Fruit fly (Drosophila melanogaster) whole organism, embryonic: ENCODE results near the gene PCNA2.

ENCODE experiments used
- Atf-2 ChIP-seq: fragments of 200-800 bp; sonication (Bioruptor generic); optimal IDR thresholded peaks from 2 replicates; lab custom pipeline; 2016; ENCODE audit warnings: missing biosample characterization, missing genetic modification characterization
- Atf6 ChIP-seq: fragments of 200-800 bp; sonication (Bioruptor generic); IDR thresholded peaks from 2 replicates; pipeline ENCODE4 v1.3.6; 2022; ENCODE audit warnings: missing biosample characterization, missing genetic modification characterization
- B-H1 ChIP-seq: fragments of 200-800 bp; sonication (Bioruptor generic); IDR thresholded peaks from 3 replicates; pipeline ENCODE4 v1.3.6; 2022; ENCODE audit warnings: missing biosample characterization, missing genetic modification characterization
- CG10654 ChIP-seq: fragments of 200-800 bp; sonication (Bioruptor generic); optimal IDR thresholded peaks from 2 replicates; lab custom pipeline; 2016; ENCODE audit warnings: missing biosample characterization, missing genetic modification characterization
- CG11093 ChIP-seq: fragments of 200-800 bp; sonication (Bioruptor generic); IDR thresholded peaks from 3 replicates; pipeline ENCODE4 v1.3.6; 2022; ENCODE audit warnings: missing biosample characterization, missing genetic modification characterization
- CG12236 ChIP-seq: fragments of 200-800 bp; sonication (Bioruptor generic); optimal IDR thresholded peaks from 2 replicates; lab custom pipeline; 2016; ENCODE audit warnings: missing biosample characterization, missing genetic modification characterization
- CG12942 ChIP-seq: fragments of 200-800 bp; sonication (Bioruptor generic); optimal IDR thresholded peaks from 3 replicates; lab custom pipeline; 2016; ENCODE audit warnings: missing biosample characterization, missing genetic modification characterization
- CG13424 ChIP-seq: fragments of 200-800 bp; sonication (Bioruptor generic); optimal IDR thresholded peaks from 2 replicates; lab custom pipeline; 2019; ENCODE audit warnings: missing biosample characterization, mild to moderate bottlenecking, missing genetic modification characterization, moderate library complexity
- CG14667 ChIP-seq: fragments of 200-800 bp; sonication (Bioruptor generic); IDR thresholded peaks from 2 replicates; pipeline ENCODE4 v1.3.6; 2022; ENCODE audit warnings: missing biosample characterization, missing genetic modification characterization
- CG15269 ChIP-seq: fragments of 200-800 bp; sonication (Bioruptor generic); optimal IDR thresholded peaks from 2 replicates; lab custom pipeline; 2018; ENCODE audit warnings: missing biosample characterization, mild to moderate bottlenecking, missing genetic modification characterization, moderate library complexity
- CG1602 ChIP-seq: fragments of 200-800 bp; sonication (Bioruptor generic); optimal IDR thresholded peaks from 3 replicates; lab custom pipeline; 2016; ENCODE audit warnings: missing biosample characterization, missing genetic modification characterization
- CG17328 ChIP-seq: fragments of 200-800 bp; sonication (Bioruptor generic); IDR thresholded peaks from 2 replicates; pipeline ENCODE4 v1.3.6; 2022; ENCODE audit warnings: missing biosample characterization, missing genetic modification characterization
- CG17612 ChIP-seq: fragments of 200-800 bp; sonication (Bioruptor generic); IDR thresholded peaks from 2 replicates; pipeline ENCODE4 v1.3.6; 2022; ENCODE audit warnings: missing biosample characterization, missing genetic modification characterization
- CG34224 ChIP-seq: fragments of 200-800 bp; sonication (Bioruptor generic); IDR thresholded peaks from 3 replicates; pipeline ENCODE4 v1.3.6; 2022; ENCODE audit warnings: missing biosample characterization, missing genetic modification characterization; ENCODE audit not compliant: partially characterized antibody
- CG3726 ChIP-seq: fragments of 200-800 bp; sonication (Bioruptor generic); IDR thresholded peaks from 3 replicates; pipeline ENCODE4, ENCODE4 v1.3.6; 2022; ENCODE audit warnings: missing biosample characterization, missing genetic modification characterization
- CG6683 ChIP-seq: fragments of 200-800 bp; sonication (Bioruptor generic); optimal IDR thresholded peaks from 2 replicates; lab custom pipeline; 2017; ENCODE audit warnings: missing biosample characterization, mild to moderate bottlenecking, missing genetic modification characterization, missing genetic modification reagents
- CG6765 ChIP-seq: fragments of 200-800 bp; sonication (Bioruptor generic); optimal IDR thresholded peaks from 3 replicates; lab custom pipeline; 2017; ENCODE audit warnings: missing biosample characterization, mild to moderate bottlenecking, missing genetic modification characterization
- CG6813 ChIP-seq: fragments of 200-800 bp; sonication (Bioruptor generic); optimal IDR thresholded peaks from 2 replicates; lab custom pipeline; 2017; ENCODE audit warnings: missing biosample characterization, missing genetic modification characterization, mild to moderate bottlenecking, moderate library complexity, missing genetic modification reagents
- CG7987 ChIP-seq: fragments of 200-800 bp; sonication (Bioruptor generic); optimal IDR thresholded peaks from 2 replicates; lab custom pipeline; 2018; ENCODE audit warnings: missing biosample characterization, mild to moderate bottlenecking, missing genetic modification characterization, moderate library complexity
- CG8388 ChIP-seq: fragments of 200-800 bp; sonication (Bioruptor generic); optimal IDR thresholded peaks from 2 replicates; lab custom pipeline; 2019; ENCODE audit warnings: missing biosample characterization, mild to moderate bottlenecking, missing genetic modification characterization, moderate library complexity
- CG8924 ChIP-seq: fragments of 200-800 bp; optimal IDR thresholded peaks from 3 replicates; lab custom pipeline; 2019; ENCODE audit warnings: missing biosample characterization, mild to moderate bottlenecking, missing genetic modification characterization, moderate library complexity
- CG9876 ChIP-seq: fragments of 200-800 bp; sonication (Bioruptor generic); optimal IDR thresholded peaks from 2 replicates; lab custom pipeline; 2016; ENCODE audit warnings: missing biosample characterization, missing genetic modification characterization
- CTCF ChIP-seq: fragments of 200-800 bp; sonication (Bioruptor generic); optimal IDR thresholded peaks from 2 replicates; lab custom pipeline; 2017; ENCODE audit warnings: missing biosample characterization, mild to moderate bottlenecking, missing genetic modification characterization, moderate library complexity
- Chrac-16 ChIP-seq: fragments of 200-800 bp; sonication (Bioruptor generic); optimal IDR thresholded peaks from 3 replicates; lab custom pipeline; 2016; ENCODE audit warnings: missing biosample characterization, missing genetic modification characterization
- D ChIP-seq, 2 experiments: fragments of 200-800 bp in 1 of 2; fragments of >200 bp in 1 of 2; sonication (Bioruptor generic) in 1 of 2; optimal IDR thresholded peaks; 2 replicates in 1 of 2; 3 replicates in 1 of 2; lab custom pipeline; 2017; ENCODE audit warnings: mild to moderate bottlenecking in 1 of 2, missing biosample characterization in 1 of 2, missing genetic modification characterization in 1 of 2, missing genetic modification reagents in 1 of 2
- GATAe ChIP-seq: fragments of 200-800 bp; sonication (Bioruptor generic); conservative IDR thresholded peaks from 2 replicates; pipeline ENCODE4 v1.3.6; 2022; ENCODE audit warnings: missing biosample characterization, missing genetic modification characterization
- Hr3 ChIP-seq: fragments of 200-800 bp; sonication (Bioruptor generic); optimal IDR thresholded peaks from 3 replicates; lab custom pipeline; 2016; ENCODE audit warnings: missing biosample characterization, missing genetic modification characterization
- Hr78 ChIP-seq, 2 experiments: fragments of 200-800 bp in 1 of 2; fragments of >200 bp in 1 of 2; sonication (Bioruptor generic) in 1 of 2; optimal IDR thresholded peaks; 2 replicates each; lab custom pipeline; 2017 to 2019; ENCODE audit warnings: missing biosample characterization in 2 of 2, missing genetic modification characterization in 2 of 2, mild to moderate bottlenecking in 1 of 2, moderate library complexity in 1 of 2
- Hsf ChIP-seq: fragments of 200-800 bp; sonication (Bioruptor generic); optimal IDR thresholded peaks from 3 replicates; lab custom pipeline; 2016; ENCODE audit warnings: missing biosample characterization, missing genetic modification characterization
- Kr ChIP-seq: fragments of 200-800 bp; sonication (Bioruptor generic); optimal IDR thresholded peaks from 2 replicates; lab custom pipeline; 2017; ENCODE audit warnings: missing biosample characterization, mild to moderate bottlenecking, missing genetic modification characterization
- Mrtf ChIP-seq: fragments of 200-800 bp; sonication (Bioruptor generic); IDR thresholded peaks from 3 replicates; pipeline ENCODE4 v1.3.6; 2022; ENCODE audit warnings: missing biosample characterization, missing genetic modification characterization
- Tbp ChIP-seq: fragments of >200 bp; optimal IDR thresholded peaks from 2 replicates; lab custom pipeline; 2018; ENCODE audit warnings: missing biosample characterization, missing genetic modification characterization
- ash1 ChIP-seq: fragments of 200-800 bp; sonication (Bioruptor generic); optimal IDR thresholded peaks from 2 replicates; lab custom pipeline; 2018; ENCODE audit warnings: missing biosample characterization, mild to moderate bottlenecking, missing genetic modification characterization
- br ChIP-seq: fragments of >200 bp; optimal IDR thresholded peaks from 2 replicates; lab custom pipeline; 2017
- emc ChIP-seq: fragments of 200-800 bp; sonication (Bioruptor generic); optimal IDR thresholded peaks from 2 replicates; lab custom pipeline; 2016; ENCODE audit warnings: missing biosample characterization, missing genetic modification characterization
- ewg ChIP-seq: fragments of 200-800 bp; sonication (Bioruptor generic); optimal IDR thresholded peaks from 3 replicates; lab custom pipeline; 2017; ENCODE audit warnings: mild to moderate bottlenecking, missing biosample characterization, missing genetic modification reagents, missing genetic modification characterization
- gfzf ChIP-seq: fragments of 200-800 bp; sonication (Bioruptor generic); optimal IDR thresholded peaks from 2 replicates; lab custom pipeline; 2016; ENCODE audit warnings: missing biosample characterization, mild to moderate bottlenecking, missing genetic modification characterization, moderate library complexity
- grn ChIP-seq: fragments of 200-800 bp; sonication (Bioruptor generic); optimal IDR thresholded peaks from 3 replicates; lab custom pipeline; 2017; ENCODE audit warnings: missing biosample characterization, missing genetic modification characterization
- lov ChIP-seq, 2 experiments: fragments of 200-800 bp in 1 of 2; fragments of >200 bp in 1 of 2; sonication (Bioruptor generic) in 1 of 2; IDR thresholded peaks in 1 of 2; optimal IDR thresholded peaks in 1 of 2; 2 replicates in 1 of 2; 3 replicates in 1 of 2; pipeline versions ENCODE4 v1.3.6 to Lab custom; 2017 to 2022; ENCODE audit warnings: missing biosample characterization in 1 of 2, missing genetic modification characterization in 1 of 2
- maf-S ChIP-seq: fragments of 200-800 bp; sonication (Bioruptor generic); optimal IDR thresholded peaks from 2 replicates; lab custom pipeline; 2016; ENCODE audit warnings: missing biosample characterization, missing genetic modification characterization
- pfk ChIP-seq: fragments of 200-800 bp; sonication (Bioruptor generic); optimal IDR thresholded peaks from 2 replicates; lab custom pipeline; 2018; ENCODE audit warnings: missing biosample characterization, mild to moderate bottlenecking, missing genetic modification characterization, moderate library complexity
- pzg ChIP-seq: fragments of 200-800 bp; sonication (Bioruptor generic); optimal IDR thresholded peaks from 3 replicates; lab custom pipeline; 2018; ENCODE audit warnings: missing biosample characterization, mild to moderate bottlenecking, missing genetic modification characterization, moderate library complexity
- tll ChIP-seq, 2 experiments: fragments of 200-800 bp in 1 of 2; fragments of >200 bp in 1 of 2; sonication (Bioruptor generic) in 1 of 2; optimal IDR thresholded peaks; 2 replicates each; lab custom pipeline; 2017 to 2019; ENCODE audit warnings: missing biosample characterization in 2 of 2, missing genetic modification characterization in 2 of 2, mild to moderate bottlenecking in 1 of 2, moderate library complexity in 1 of 2
- trem ChIP-seq: fragments of 200-800 bp; optimal IDR thresholded peaks from 3 replicates; lab custom pipeline; 2019; ENCODE audit warnings: missing biosample characterization, mild to moderate bottlenecking, missing genetic modification characterization, moderate library complexity
- tup ChIP-seq: fragments of 200-800 bp; sonication (Bioruptor generic); optimal IDR thresholded peaks from 2 replicates; lab custom pipeline; 2016; ENCODE audit warnings: missing biosample characterization, mild to moderate bottlenecking, missing genetic modification characterization, moderate library complexity
- unc-4 ChIP-seq: fragments of 200-800 bp; sonication (Bioruptor generic); IDR thresholded peaks from 2 replicates; pipeline ENCODE4 v1.3.6; 2022; ENCODE audit warnings: missing biosample characterization, missing genetic modification characterization; ENCODE audit not compliant: partially characterized antibody
- vvl ChIP-seq: fragments of 200-800 bp; sonication (Bioruptor generic); IDR thresholded peaks from 2 replicates; pipeline ENCODE4 v1.3.6; 2022; ENCODE audit warnings: missing biosample characterization, missing genetic modification characterization
- wdn ChIP-seq: fragments of 200-800 bp; sonication (Bioruptor generic); IDR thresholded peaks from 2 replicates; pipeline ENCODE4 v1.3.6; 2022; ENCODE audit warnings: missing biosample characterization, missing genetic modification characterization
- zen ChIP-seq: fragments of 200-800 bp; sonication (Bioruptor generic); optimal IDR thresholded peaks from 3 replicates; lab custom pipeline; 2018; ENCODE audit warnings: missing biosample characterization, mild to moderate bottlenecking, missing genetic modification characterization, moderate library complexity
- zfh1 ChIP-seq: fragments of 200-800 bp; sonication (Bioruptor generic); IDR thresholded peaks from 3 replicates; pipeline ENCODE4 v1.3.6; 2022; ENCODE audit warnings: missing biosample characterization, missing genetic modification characterization

Gene PCNA2

dm6 chr2L:19533247-19533646 is 50.5 kb downstream of the PCNA2 start, which contains the start of gene CG33116 (continued):
- TF ChIP-seq CG34224 (GFP tag; lab: Robert Waterston, UW) (peak; percentile 47), CG1602 (GFP tag; lab: Kevin White, UChicago) (peak; percentile 75), vvl (GFP tag; lab: Robert Waterston, UW) (peak; percentile 87), CTCF (GFP tag; lab: Kevin White, UChicago) (peak; percentile 30), CG6683 (peak; percentile 30), tup (GFP tag; lab: Kevin White, UChicago) (peak; percentile 66), maf-S (GFP tag; lab: Kevin White, UChicago) (peak; percentile 82), pfk (GFP tag; lab: Kevin White, UChicago) (peak; percentile 23), CG7987 (peak; percentile 73), Hr3 (GFP tag; lab: Kevin White, UChicago) (peak; percentile 82), GATAe (GFP tag; lab: Robert Waterston, UW) (no peak), wdn (GFP tag; lab: Robert Waterston, UW) (peak; percentile 57; the same call in 1 of the 2 replicates), zfh1 (peak; percentile 85), grn (GFP tag; lab: Kevin White, UChicago) (peak; percentile 25), pzg (GFP tag; lab: Kevin White, UChicago) (peak; percentile 63), ash1 (GFP tag; lab: Kevin White, UChicago) (peak; percentile 32), CG12942 (GFP tag; lab: Kevin White, UChicago) (peak; percentile 81), B-H1 (GFP tag; lab: Robert Waterston, UW) (peak; percentile 44; the same call in 1 of the 3 replicates), Hsf (peak; percentile 87), zen (tag; lab: Kevin White, UChicago) (peak; percentile 64), Mrtf (peak; percentile 40; the same call in 1 of the 3 replicates), D (optimal IDR thresholded peaks at IDR 0.05; lab: Kevin White, UChicago) (no peak), D (GFP tag; optimal IDR thresholded peaks at IDR 0.05; lab: Kevin White, UChicago) (peak; percentile 63), CG13424 (peak; percentile 76), gfzf (peak; percentile 17), CG8924 (tag; lab: Kevin White, UChicago) (peak; percentile 79), CG11093 (GFP tag; lab: Robert Waterston, UW) (peak; percentile 20; the same call in 1 of the 3 replicates), CG17328 (GFP tag; lab: Robert Waterston, UW) (peak; percentile 74), CG9876 (peak; percentile 69), CG6813 (peak; percentile 72), CG8388 (GFP tag; lab: Kevin White, UChicago) (peak; percentile 77), br (lab: Kevin White, UChicago) (no peak), ewg (GFP tag; lab: Kevin White, UChicago) (peak; percentile 67), CG6765 (GFP tag; lab: Kevin White, UChicago) (peak; percentile 71), Kr (GFP tag; lab: Kevin White, UChicago) (no peak), trem (peak; percentile 83), Tbp (GFP tag; lab: Kevin White, UChicago) (no peak), CG14667 (GFP tag; lab: Robert Waterston, UW) (no peak), emc (peak; percentile 28), CG10654 (peak; percentile 84), Chrac-16 (GFP tag; lab: Kevin White, UChicago) (peak; percentile 81), Atf-2 (GFP tag; lab: Kevin White, UChicago) (peak; percentile 65), Hr78 (GFP tag; optimal IDR thresholded peaks at IDR 0.05; lab: Kevin White, UChicago) (peak in 1 of 2 experiments; percentile 17), tll (GFP tag; optimal IDR thresholded peaks at IDR 0.05; lab: Kevin White, UChicago) (no peak), lov (optimal IDR thresholded peaks at IDR 0.05; lab: Kevin White, UChicago) (no peak), lov (GFP tag; IDR thresholded peaks at IDR 0.05; lab: Robert Waterston, UW) (peak; percentile 81), unc-4 (GFP tag; lab: Robert Waterston, UW) (no peak), CG3726 (GFP tag; lab: Robert Waterston, UW) (0 out of 3 replicates have a peak, but pooled peaks have one; percentile 52), CG12236 (GFP tag; lab: Kevin White, UChicago) (peak; percentile 55), Atf6 (GFP tag; lab: Robert Waterston, UW) (peak; percentile 83), CG15269 (tag; lab: Kevin White, UChicago) (peak; percentile 80), CG17612 (GFP tag; lab: Robert Waterston, UW) (no peak)
